Fruit fly (Drosophila melanogaster): ENCODE results near the gene CG43074.

Gene CG43074

DNA sequence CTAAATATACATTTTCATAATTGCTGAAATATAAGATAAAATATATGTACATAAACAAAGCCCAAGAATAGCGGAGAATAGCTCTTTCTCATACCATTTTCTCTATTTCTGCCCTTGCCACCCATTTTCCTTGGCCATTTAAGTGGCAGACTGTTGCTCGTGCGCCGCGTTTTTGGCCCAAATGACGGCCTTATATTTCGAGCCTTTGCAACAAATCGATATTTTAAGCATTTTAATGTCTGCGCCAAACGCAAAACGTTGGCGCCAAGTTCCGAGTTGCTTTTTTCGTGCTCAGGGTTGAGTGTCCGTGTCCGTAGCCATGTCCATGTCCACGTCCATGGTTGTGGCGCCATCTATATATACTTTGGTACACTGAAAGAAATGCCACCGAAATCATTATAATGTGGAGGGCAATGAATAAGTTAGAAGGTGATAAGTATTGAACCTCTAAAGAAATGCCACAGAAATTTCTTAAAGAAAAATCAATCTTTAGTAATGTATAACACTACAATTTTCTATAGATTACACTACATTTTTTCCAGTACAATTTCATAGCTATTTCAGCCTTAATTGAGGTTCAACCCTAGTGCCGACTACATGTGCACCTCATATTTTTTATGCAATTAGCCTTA, 7.8 kb upstream of the CG43074 start (continued):
- TF ChIP-seq tio (GFP tag; optimal IDR thresholded peaks at IDR 0.05) (peak; percentile 20), CG1792 (GFP tag; optimal IDR thresholded peaks at IDR 0.05) (no peak), Taf1 (GFP tag; IDR thresholded peaks at IDR 0.05) (0 out of 2 replicates have a peak, but pooled peaks have one; percentile 28), E2f1 (GFP tag; IDR thresholded peaks at IDR 0.05) (peak; percentile 29; the same call in 1 of the 2 replicates), CG14014 (GFP tag; IDR thresholded peaks at IDR 0.05) (peak; percentile 27; the same call in 1 of the 2 replicates), CG7839 (tag; optimal IDR thresholded peaks at IDR 0.05) (peak; percentile 50), Fer3 (tag; optimal IDR thresholded peaks at IDR 0.05) (no peak), Aef1 (GFP tag; IDR thresholded peaks at IDR 0.05) (0 out of 3 replicates have a peak, but pooled peaks have one; percentile 11), CG7556 (GFP tag; optimal IDR thresholded peaks at IDR 0.05) (peak; percentile 50), H2.0 (GFP tag; IDR thresholded peaks at IDR 0.05) (0 out of 2 replicates have a peak, but pooled peaks have one; percentile 34), CG9727 (GFP tag; optimal IDR thresholded peaks at IDR 0.05) (peak; percentile 5), CTCF (GFP tag; optimal IDR thresholded peaks at IDR 0.05) (peak; percentile 77), Hr51 (GFP tag; optimal IDR thresholded peaks at IDR 0.05) (peak in 1 of 2 experiments; percentile 54), Hmx (GFP tag; optimal IDR thresholded peaks at IDR 0.05) (no peak), gem (tag; optimal IDR thresholded peaks at IDR 0.05) (peak; percentile 58), CG2678 (tag; optimal IDR thresholded peaks at IDR 0.05) (peak; percentile 55), Gug (GFP tag; IDR thresholded peaks at IDR 0.05) (0 out of 4 replicates have a peak, but pooled peaks have one; percentile 15), dysf (GFP tag; IDR thresholded peaks at IDR 0.05) (peak; percentile 39; the same call in 1 of the 3 replicates), Oli (tag; optimal IDR thresholded peaks at IDR 0.05) (peak; percentile 47), Atf6 (GFP tag; IDR thresholded peaks at IDR 0.05) (0 out of 2 replicates have a peak, but pooled peaks have one; percentile 24), CG12659 (GFP tag; optimal IDR thresholded peaks at IDR 0.05) (peak; percentile 3), Nf-YA (GFP tag; IDR thresholded peaks at IDR 0.05) (no peak), Fer1 (GFP tag; optimal IDR thresholded peaks at IDR 0.05) (peak; percentile 38), CG9437 (GFP tag; optimal IDR thresholded peaks at IDR 0.05) (peak; percentile 3), CG12942 (GFP tag; optimal IDR thresholded peaks at IDR 0.05) (no peak), vvl (GFP tag; IDR thresholded peaks at IDR 0.05) (0 out of 2 replicates have a peak, but pooled peaks have one; percentile 19), CG30403 (GFP tag; optimal IDR thresholded peaks at IDR 0.05) (peak; percentile 32), Dek (tag; optimal IDR thresholded peaks at IDR 0.05) (peak; percentile 24), CG12155 (GFP tag; optimal IDR thresholded peaks at IDR 0.05) (no peak), CG18619 (GFP tag; optimal IDR thresholded peaks at IDR 0.05) (peak; percentile 20), CG1603 (tag; optimal IDR thresholded peaks at IDR 0.05) (peak; percentile 27), dpn (GFP tag; optimal IDR thresholded peaks at IDR 0.05) (peak; percentile 9 to 39), Drgx (GFP tag; IDR thresholded peaks at IDR 0.05) (0 out of 2 replicates have a peak, but pooled peaks have one; percentile 10), crc (GFP tag; optimal IDR thresholded peaks at IDR 0.05) (no peak), CG8924 (tag; optimal IDR thresholded peaks at IDR 0.05) (peak; percentile 24), CG30431 (GFP tag; optimal IDR thresholded peaks at IDR 0.05) (no peak), Abd-B (GFP tag; optimal IDR thresholded peaks at IDR 0.05) (peak; percentile 15), Ada2b (GFP tag; IDR thresholded peaks at IDR 0.05) (peak; percentile 52; the same call in 1 of the 2 replicates), CG3847 (GFP tag; IDR thresholded peaks at IDR 0.05) (0 out of 2 replicates have a peak, but pooled peaks have one; percentile 17), lilli (GFP tag; optimal IDR thresholded peaks at IDR 0.05) (peak; percentile 20), CG13424 (tag; optimal IDR thresholded peaks at IDR 0.05) (peak; percentile 27), unpg (GFP tag; optimal IDR thresholded peaks at IDR 0.05) (peak; percentile 35), row (GFP tag; IDR thresholded peaks at IDR 0.05) (peak; percentile 65), cwo (GFP tag; optimal IDR thresholded peaks at IDR 0.05) (peak; percentile 15), CG8290 (GFP tag; optimal IDR thresholded peaks at IDR 0.05) (no peak), CG8290 (tag; optimal IDR thresholded peaks at IDR 0.05) (peak in 1 of 2 experiments; percentile 43), CG18599 (GFP tag; optimal IDR thresholded peaks at IDR 0.05) (peak; percentile 66), CG32772 (GFP tag; IDR thresholded peaks at IDR 0.05) (no peak), CG6854 (GFP tag; optimal IDR thresholded peaks at IDR 0.05) (peak; percentile 30), CG11504 (tag; optimal IDR thresholded peaks at IDR 0.05) (peak; percentile 58)
